Fruit fly (Drosophila melanogaster): ENCODE results near the gene Tdrd3.

Gene Tdrd3

dm6 chr3L:14759097-14759795 is 27.3 kb upstream of the Tdrd3 start (continued):
- peak; percentile 79 for TF ChIP-seq MESR4 (GFP tag; optimal IDR thresholded peaks at IDR 0.05)
- peak; percentile 99 for TF ChIP-seq CG4854 (GFP tag; optimal IDR thresholded peaks at IDR 0.05)
- TF ChIP-seq CG8388 (GFP tag; optimal IDR thresholded peaks at IDR 0.05): peak; percentile 99
- TF ChIP-seq CG4820 (GFP tag; optimal IDR thresholded peaks at IDR 0.05): peak; percentile 99
- peak; percentile 99 for TF ChIP-seq CG12942 (GFP tag; optimal IDR thresholded peaks at IDR 0.05)
- peak; percentile 99 for TF ChIP-seq CG17612 (GFP tag; IDR thresholded peaks at IDR 0.05)
- TF ChIP-seq CG3838 (GFP tag; optimal IDR thresholded peaks at IDR 0.05): peak; percentile 98
- peak; percentile 99 for TF ChIP-seq corto (GFP tag; optimal IDR thresholded peaks at IDR 0.05)
- TF ChIP-seq CG18619 (GFP tag; optimal IDR thresholded peaks at IDR 0.05): peak; percentile 100
- TF ChIP-seq NC2β (GFP tag; optimal IDR thresholded peaks at IDR 0.05): peak; percentile 99
- TF ChIP-seq CG8765 (GFP tag; IDR thresholded peaks at IDR 0.05): peak; percentile 99
- peak; percentile 99 for TF ChIP-seq bowl (GFP tag; IDR thresholded peaks at IDR 0.05)
- TF ChIP-seq ash1 (GFP tag; optimal IDR thresholded peaks at IDR 0.05): peak; percentile 95
- TF ChIP-seq HLH3B (GFP tag; IDR thresholded peaks at IDR 0.05): peak; percentile 99
- peak; percentile 94 for TF ChIP-seq CG1603 (tag; optimal IDR thresholded peaks at IDR 0.05)
- TF ChIP-seq NFAT (GFP tag; IDR thresholded peaks at IDR 0.05): peak; percentile 99
- TF ChIP-seq inv (GFP tag; IDR thresholded peaks at IDR 0.05; ENCODE audit: partially characterized antibody): peak; percentile 60
- peak; percentile 99 to 100 for TF ChIP-seq dpn (GFP tag; optimal IDR thresholded peaks at IDR 0.05)
- peak; percentile 99 for TF ChIP-seq mam (GFP tag; optimal IDR thresholded peaks at IDR 0.05)
- peak; percentile 99 for TF ChIP-seq CG10654 (GFP tag; optimal IDR thresholded peaks at IDR 0.05)
- TF ChIP-seq Lpt (GFP tag; optimal IDR thresholded peaks at IDR 0.05): no peak
- TF ChIP-seq Ssrp (tag; optimal IDR thresholded peaks at IDR 0.05): peak; percentile 100
- peak; percentile 98 for TF ChIP-seq CG6254 (GFP tag; optimal IDR thresholded peaks at IDR 0.05)
- peak; percentile 100 for TF ChIP-seq Drgx (GFP tag; IDR thresholded peaks at IDR 0.05)
- TF ChIP-seq ab (GFP tag; optimal IDR thresholded peaks at IDR 0.05): peak; percentile 96
- TF ChIP-seq Ets65A (GFP tag): peak; percentile 100
- TF ChIP-seq ken (GFP tag; IDR thresholded peaks at IDR 0.05): peak; percentile 99
- TF ChIP-seq CG17328 (GFP tag; IDR thresholded peaks at IDR 0.05): peak; percentile 99
- peak; percentile 88 for TF ChIP-seq CG4360 (GFP tag; IDR thresholded peaks at IDR 0.05)
- peak; percentile 100 for TF ChIP-seq CG12299 (tag; optimal IDR thresholded peaks at IDR 0.05)
- TF ChIP-seq trh (GFP tag; optimal IDR thresholded peaks at IDR 0.05): peak; percentile 99
- TF ChIP-seq Xbp1 (GFP tag; optimal IDR thresholded peaks at IDR 0.05): peak; percentile 99
- peak; percentile 44 for TF ChIP-seq pzg (GFP tag; optimal IDR thresholded peaks at IDR 0.05)
- TF ChIP-seq aop (GFP tag; IDR thresholded peaks at IDR 0.05): peak; percentile 96
- TF ChIP-seq Abd-B (GFP tag; optimal IDR thresholded peaks at IDR 0.05): peak; percentile 100
- peak; percentile 97 for TF ChIP-seq abd-A (tag; optimal IDR thresholded peaks at IDR 0.05)
- TF ChIP-seq Deaf1 (tag; optimal IDR thresholded peaks at IDR 0.05): peak; percentile 94
- TF ChIP-seq CG9609 (GFP tag; optimal IDR thresholded peaks at IDR 0.05): peak; percentile 99
- TF ChIP-seq gcm2 (GFP tag; optimal IDR thresholded peaks at IDR 0.05): peak; percentile 98
- peak; percentile 95 for TF ChIP-seq Adf1 (GFP tag; IDR thresholded peaks at IDR 0.05)
- peak; percentile 100 for TF ChIP-seq CG2875 (GFP tag; optimal IDR thresholded peaks at IDR 0.05)
- TF ChIP-seq ERR (GFP tag; optimal IDR thresholded peaks at IDR 0.05): peak; percentile 98
- peak; percentile 97 for TF ChIP-seq gt (GFP tag; IDR thresholded peaks at IDR 0.05)
- TF ChIP-seq yki (optimal IDR thresholded peaks at IDR 0.05): peak; percentile 61
- TF ChIP-seq Optix (GFP tag; IDR thresholded peaks at IDR 0.05): peak; percentile 98
- peak; percentile 99 for TF ChIP-seq pum (GFP tag; optimal IDR thresholded peaks at IDR 0.05)
- peak; percentile 99 to 100 for TF ChIP-seq bsh (GFP tag; optimal IDR thresholded peaks at IDR 0.05)
- peak; percentile 99 for TF ChIP-seq ase (GFP tag; IDR thresholded peaks at IDR 0.05)
- peak; percentile 99 for TF ChIP-seq Chrac-16 (GFP tag; optimal IDR thresholded peaks at IDR 0.05)
- peak; percentile 61 for TF ChIP-seq tna (GFP tag; IDR thresholded peaks at IDR 0.05; ENCODE audit: partially characterized antibody)
- TF ChIP-seq Dip2 (GFP tag; IDR thresholded peaks at IDR 0.05): peak; percentile 85
